Fruit fly (Drosophila melanogaster) whole organism, embryonic: ENCODE results near the gene APC4.

Experiments
- Aef1 ChIP-seq: fragments of 200-800 bp; sonication (Bioruptor generic); IDR thresholded peaks from 3 replicates; pipeline ENCODE4 v1.3.6; 2022; ENCODE audit warnings: missing biosample characterization, missing genetic modification characterization
- Bteb2 ChIP-seq: fragments of 200-800 bp; sonication (Bioruptor generic); optimal IDR thresholded peaks from 2 replicates; lab custom pipeline; 2016; ENCODE audit warnings: missing biosample characterization, missing genetic modification characterization
- CG10366 ChIP-seq: fragments of 200-800 bp; sonication (Bioruptor generic); IDR thresholded peaks from 2 replicates; pipeline ENCODE4 v1.3.6; 2022; ENCODE audit warnings: missing biosample characterization, missing genetic modification characterization
- CG10462 ChIP-seq: fragments of 200-800 bp; sonication (Bioruptor generic); optimal IDR thresholded peaks from 2 replicates; lab custom pipeline; 2016; ENCODE audit warnings: missing biosample characterization, missing genetic modification characterization
- CG10654 ChIP-seq: fragments of 200-800 bp; sonication (Bioruptor generic); optimal IDR thresholded peaks from 2 replicates; lab custom pipeline; 2016; ENCODE audit warnings: missing biosample characterization, missing genetic modification characterization
- CG11247 ChIP-seq: fragments of 200-800 bp; sonication (Bioruptor generic); IDR thresholded peaks from 2 replicates; pipeline ENCODE4 v1.3.6; 2022; ENCODE audit warnings: missing biosample characterization, missing genetic modification characterization
- CG13287 ChIP-seq: fragments of 200-800 bp; sonication (Bioruptor generic); IDR thresholded peaks from 2 replicates; pipeline ENCODE4 v1.3.6; 2022; ENCODE audit warnings: missing biosample characterization, missing genetic modification characterization; ENCODE audit not compliant: partially characterized antibody
- CG13624 ChIP-seq: fragments of 200-800 bp; sonication (Bioruptor generic); optimal IDR thresholded peaks from 2 replicates; lab custom pipeline; 2016; ENCODE audit warnings: missing biosample characterization, missing genetic modification characterization
- CG13894 ChIP-seq: fragments of 200-800 bp; sonication (Bioruptor generic); optimal IDR thresholded peaks from 3 replicates; lab custom pipeline; 2018; ENCODE audit warnings: missing biosample characterization, mild to moderate bottlenecking, missing genetic modification characterization, moderate library complexity
- CG15479 ChIP-seq: fragments of 200-800 bp; sonication (Bioruptor generic); optimal IDR thresholded peaks from 3 replicates; lab custom pipeline; 2019; ENCODE audit warnings: missing biosample characterization, mild to moderate bottlenecking, missing genetic modification characterization, moderate library complexity
- CG16815 ChIP-seq: fragments of 200-800 bp; sonication (Bioruptor generic); optimal IDR thresholded peaks from 3 replicates; lab custom pipeline; 2017; ENCODE audit warnings: missing biosample characterization, mild to moderate bottlenecking, missing genetic modification characterization
- CG3065 ChIP-seq: fragments of 200-800 bp; sonication (Bioruptor generic); optimal IDR thresholded peaks from 2 replicates; lab custom pipeline; 2016; ENCODE audit warnings: missing biosample characterization, missing genetic modification characterization
- CG31441 ChIP-seq: fragments of 200-800 bp; sonication (Bioruptor generic); IDR thresholded peaks from 2 replicates; pipeline ENCODE4 v1.3.6; 2022; ENCODE audit warnings: missing biosample characterization, missing genetic modification characterization
- CG32772 ChIP-seq: fragments of 200-800 bp; sonication (Bioruptor generic); IDR thresholded peaks from 2 replicates; pipeline ENCODE4 v1.3.6; 2022; ENCODE audit warnings: missing biosample characterization, missing genetic modification characterization
- CG4328 ChIP-seq: fragments of 200-800 bp; sonication (Bioruptor generic); optimal IDR thresholded peaks from 3 replicates; lab custom pipeline; 2017; ENCODE audit warnings: missing biosample characterization, missing genetic modification reagents, missing genetic modification characterization
- CG5180 ChIP-seq: fragments of 200-800 bp; sonication (Bioruptor generic); optimal IDR thresholded peaks from 3 replicates; lab custom pipeline; 2017; ENCODE audit warnings: missing biosample characterization, missing genetic modification characterization, mild to moderate bottlenecking, moderate library complexity, missing genetic modification reagents
- CG6813 ChIP-seq: fragments of 200-800 bp; sonication (Bioruptor generic); optimal IDR thresholded peaks from 2 replicates; lab custom pipeline; 2017; ENCODE audit warnings: missing biosample characterization, missing genetic modification characterization, mild to moderate bottlenecking, moderate library complexity, missing genetic modification reagents
- CG7839 ChIP-seq: fragments of 200-800 bp; sonication (Bioruptor generic); optimal IDR thresholded peaks from 3 replicates; lab custom pipeline; 2018; ENCODE audit warnings: missing biosample characterization, mild to moderate bottlenecking, missing genetic modification characterization, moderate library complexity
- CG8281 ChIP-seq: fragments of 200-800 bp; sonication (Bioruptor generic); optimal IDR thresholded peaks from 2 replicates; lab custom pipeline; 2018; ENCODE audit warnings: missing biosample characterization, mild to moderate bottlenecking, missing genetic modification characterization, moderate library complexity
- CkIIα-i1 ChIP-seq: fragments of 200-800 bp; sonication (Bioruptor generic); IDR thresholded peaks from 2 replicates; pipeline ENCODE4 v1.3.6; 2022; ENCODE audit warnings: missing biosample characterization, missing genetic modification characterization
- D19A ChIP-seq: fragments of 200-800 bp; optimal IDR thresholded peaks from 3 replicates; lab custom pipeline; 2019; ENCODE audit warnings: missing biosample characterization, mild to moderate bottlenecking, missing genetic modification characterization, moderate library complexity
- D19B ChIP-seq: fragments of 200-800 bp; sonication (Bioruptor generic); optimal IDR thresholded peaks from 2 replicates; lab custom pipeline; 2017; ENCODE audit warnings: missing biosample characterization, mild to moderate bottlenecking, missing genetic modification characterization
- Dfd ChIP-seq, 2 experiments: fragments of >200 bp; optimal IDR thresholded peaks; 2 replicates each; lab custom pipeline; 2017; ENCODE audit warnings: missing biosample characterization in 2 of 2, missing genetic modification characterization in 2 of 2
- H2.0 ChIP-seq: fragments of 200-800 bp; sonication (Bioruptor generic); IDR thresholded peaks from 2 replicates; pipeline ENCODE4 v1.3.6; 2022; ENCODE audit warnings: missing biosample characterization, missing genetic modification characterization
- HHEX ChIP-seq: fragments of 200-800 bp; sonication (Bioruptor generic); optimal IDR thresholded peaks from 3 replicates; lab custom pipeline; 2017; ENCODE audit warnings: missing biosample characterization, mild to moderate bottlenecking, missing genetic modification characterization, missing genetic modification reagents
- Hmx ChIP-seq: fragments of 200-800 bp; sonication (Bioruptor generic); optimal IDR thresholded peaks from 2 replicates; lab custom pipeline; 2016; ENCODE audit warnings: missing biosample characterization, missing genetic modification characterization
- Hr39 ChIP-seq: fragments of >200 bp; optimal IDR thresholded peaks from 2 replicates; lab custom pipeline; 2017
- Mrtf ChIP-seq: fragments of 200-800 bp; sonication (Bioruptor generic); IDR thresholded peaks from 3 replicates; pipeline ENCODE4 v1.3.6; 2022; ENCODE audit warnings: missing biosample characterization, missing genetic modification characterization
- Oli ChIP-seq: fragments of 200-800 bp; sonication (Bioruptor generic); optimal IDR thresholded peaks from 2 replicates; lab custom pipeline; 2018; ENCODE audit warnings: missing biosample characterization, mild to moderate bottlenecking, missing genetic modification characterization, moderate library complexity
- Opbp ChIP-seq: fragments of 200-800 bp; sonication (Bioruptor generic); IDR thresholded peaks from 3 replicates; pipeline ENCODE4 v1.3.6; 2022; ENCODE audit warnings: missing biosample characterization, missing genetic modification characterization; ENCODE audit not compliant: partially characterized antibody
- Optix ChIP-seq: fragments of 200-800 bp; sonication (Bioruptor generic); IDR thresholded peaks from 3 replicates; pipeline ENCODE4 v1.3.6; 2022; ENCODE audit warnings: missing biosample characterization, missing genetic modification characterization
- Sin3A ChIP-seq: fragments of >200 bp; optimal IDR thresholded peaks from 2 replicates; lab custom pipeline; 2018
- Sox102F ChIP-seq: fragments of 200-800 bp; sonication (Bioruptor generic); optimal IDR thresholded peaks from 2 replicates; lab custom pipeline; 2018; ENCODE audit warnings: missing biosample characterization, mild to moderate bottlenecking, missing genetic modification characterization, moderate library complexity
- Xbp1 ChIP-seq: fragments of 200-800 bp; sonication (Bioruptor generic); optimal IDR thresholded peaks from 3 replicates; lab custom pipeline; 2016; ENCODE audit warnings: missing biosample characterization, mild to moderate bottlenecking, missing genetic modification characterization
- YL-1 ChIP-seq: fragments of 200-800 bp; sonication (Bioruptor generic); optimal IDR thresholded peaks from 3 replicates; lab custom pipeline; 2017; ENCODE audit warnings: missing biosample characterization, mild to moderate bottlenecking, missing genetic modification characterization
- bbx ChIP-seq: fragments of 200-800 bp; sonication (Bioruptor generic); IDR thresholded peaks from 2 replicates; pipeline ENCODE4 v1.3.6; 2022; ENCODE audit warnings: missing biosample characterization, missing genetic modification characterization; ENCODE audit not compliant: partially characterized antibody
- chn ChIP-seq: fragments of 200-800 bp; sonication (Bioruptor generic); optimal IDR thresholded peaks from 2 replicates; lab custom pipeline; 2016; ENCODE audit warnings: missing biosample characterization, missing genetic modification characterization
- crc ChIP-seq: fragments of 200-800 bp; sonication (Bioruptor generic); optimal IDR thresholded peaks from 2 replicates; lab custom pipeline; 2016; ENCODE audit warnings: missing biosample characterization, missing genetic modification characterization
- dan ChIP-seq: fragments of 200-800 bp; sonication (Bioruptor generic); IDR thresholded peaks from 2 replicates; pipeline ENCODE4 v1.3.6; 2022; ENCODE audit warnings: missing biosample characterization, missing genetic modification characterization
- dm ChIP-seq: fragments of 200-800 bp; sonication (Bioruptor generic); optimal IDR thresholded peaks from 3 replicates; lab custom pipeline; 2016; ENCODE audit warnings: missing biosample characterization, missing genetic modification characterization
- dysf ChIP-seq: fragments of 200-800 bp; sonication (Bioruptor generic); IDR thresholded peaks from 3 replicates; pipeline ENCODE4 v1.3.6; 2022; ENCODE audit warnings: missing biosample characterization, missing genetic modification characterization
- fu2 ChIP-seq: fragments of 200-800 bp; sonication (Bioruptor generic); optimal IDR thresholded peaks from 2 replicates; lab custom pipeline; 2016; ENCODE audit warnings: missing biosample characterization, missing genetic modification characterization
- gsb-n ChIP-seq: fragments of 200-800 bp; sonication (Bioruptor generic); optimal IDR thresholded peaks from 3 replicates; lab custom pipeline; 2018; ENCODE audit warnings: missing biosample characterization, mild to moderate bottlenecking, missing genetic modification characterization
- h ChIP-seq: fragments of >200 bp; optimal IDR thresholded peaks from 2 replicates; lab custom pipeline; 2017
- hkb ChIP-seq, 2 experiments: fragments of 200-800 bp in 1 of 2; fragments of >200 bp in 1 of 2; sonication (Bioruptor generic) in 1 of 2; IDR thresholded peaks in 1 of 2; optimal IDR thresholded peaks in 1 of 2; 2 replicates each; pipeline versions ENCODE4 v1.3.6 to Lab custom; 2017 to 2022; ENCODE audit warnings: missing biosample characterization in 1 of 2, missing genetic modification characterization in 1 of 2
- ind ChIP-seq: fragments of 200-800 bp; sonication (Bioruptor generic); optimal IDR thresholded peaks from 3 replicates; lab custom pipeline; 2016; ENCODE audit warnings: missing biosample characterization, missing genetic modification characterization
- kay ChIP-seq: fragments of 200-800 bp; sonication (Bioruptor generic); optimal IDR thresholded peaks from 2 replicates; lab custom pipeline; 2016; ENCODE audit warnings: missing biosample characterization, missing genetic modification characterization
- lbe ChIP-seq: fragments of 200-800 bp; sonication (Bioruptor generic); optimal IDR thresholded peaks from 2 replicates; lab custom pipeline; 2016; ENCODE audit warnings: missing biosample characterization, mild to moderate bottlenecking, missing genetic modification characterization
- pum ChIP-seq: fragments of 200-800 bp; sonication (Bioruptor generic); optimal IDR thresholded peaks from 2 replicates; lab custom pipeline; 2016; ENCODE audit warnings: missing biosample characterization, missing genetic modification characterization
- run ChIP-seq: fragments of 200-800 bp; sonication (Bioruptor generic); optimal IDR thresholded peaks from 3 replicates; lab custom pipeline; 2018; ENCODE audit warnings: missing biosample characterization, mild to moderate bottlenecking, missing genetic modification characterization
- so ChIP-seq: fragments of 200-800 bp; sonication (Bioruptor generic); IDR thresholded peaks from 3 replicates; pipeline ENCODE4 v1.3.6; 2022; ENCODE audit warnings: missing biosample characterization, missing genetic modification characterization
- tna ChIP-seq: fragments of 200-800 bp; sonication (Bioruptor generic); IDR thresholded peaks from 2 replicates; pipeline ENCODE4 v1.3.6; 2022; ENCODE audit warnings: missing biosample characterization, missing genetic modification characterization; ENCODE audit not compliant: partially characterized antibody
- z ChIP-seq: fragments of 200-800 bp; sonication (Bioruptor generic); IDR thresholded peaks from 3 replicates; pipeline ENCODE4 v1.3.6; 2022; ENCODE audit warnings: missing biosample characterization, missing genetic modification characterization

APC4 gene

DNA sequence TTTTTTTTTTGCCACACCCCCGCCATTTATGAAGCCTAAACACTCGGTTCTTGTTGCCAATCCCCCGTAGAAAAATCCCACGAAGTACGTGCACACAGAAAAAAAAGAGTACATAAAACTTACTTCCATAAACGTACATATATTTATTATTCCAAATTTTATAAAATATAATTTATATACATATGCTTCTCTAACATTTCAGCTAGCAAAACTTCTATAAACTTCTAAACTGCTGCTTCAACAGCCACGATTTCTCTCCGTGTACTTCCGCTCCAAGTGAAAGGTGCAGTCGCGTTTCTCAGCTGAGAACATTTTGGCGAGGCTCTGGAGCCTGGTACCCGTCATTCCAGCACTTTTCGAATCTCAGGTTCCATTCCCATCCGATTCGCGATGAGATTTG lies 20.1 kb upstream of the APC4 start (continued):
- TF ChIP-seq CG11247 (GFP tag; lab: Robert Waterston, UW), result no peak
- no peak for TF ChIP-seq CG32772 (GFP tag; lab: Robert Waterston, UW)
- TF ChIP-seq Aef1 (GFP tag; lab: Robert Waterston, UW), result no peak
- TF ChIP-seq lbe (GFP tag; lab: Kevin White, UChicago), result peak; percentile 58
- TF ChIP-seq Optix (GFP tag; lab: Robert Waterston, UW), result 0 out of 3 replicates have a peak, but pooled peaks have one; percentile 24
- TF ChIP-seq CG15479 (GFP tag; lab: Kevin White, UChicago), result no peak
- TF ChIP-seq hkb (optimal IDR thresholded peaks at IDR 0.05; lab: Kevin White, UChicago), result no peak
- TF ChIP-seq hkb (GFP tag; IDR thresholded peaks at IDR 0.05; lab: Robert Waterston, UW), result peak; percentile 36
- TF ChIP-seq CG6813 (GFP tag; lab: Kevin White, UChicago), result no peak
- TF ChIP-seq CG13894 (tag; lab: Kevin White, UChicago), result no peak
- TF ChIP-seq h (lab: Kevin White, UChicago), result no peak
- no peak for TF ChIP-seq D19B (GFP tag; lab: Kevin White, UChicago)
- no peak for TF ChIP-seq Dfd (GFP tag; optimal IDR thresholded peaks at IDR 0.05; lab: Kevin White, UChicago)
- no peak for TF ChIP-seq dm
- TF ChIP-seq CG13287 (GFP tag; lab: Robert Waterston, UW), result no peak
- no peak for TF ChIP-seq HHEX (GFP tag; lab: Kevin White, UChicago)
- peak; percentile 17 for TF ChIP-seq Xbp1 (GFP tag; lab: Kevin White, UChicago)
- no peak for TF ChIP-seq ind (GFP tag; lab: Kevin White, UChicago)
- TF ChIP-seq CG7839, result peak; percentile 54
- TF ChIP-seq CG8281 (tag; lab: Kevin White, UChicago), result no peak
- TF ChIP-seq CG10654 (GFP tag; lab: Kevin White, UChicago), result no peak
- TF ChIP-seq CG13624 (GFP tag; lab: Kevin White, UChicago), result no peak
- no peak for TF ChIP-seq CkIIα-i1 (GFP tag; lab: Robert Waterston, UW)
- no peak for TF ChIP-seq Hmx (GFP tag; lab: Kevin White, UChicago)
- no peak for TF ChIP-seq Mrtf (GFP tag; lab: Robert Waterston, UW)
- no peak for TF ChIP-seq dan (GFP tag; lab: Robert Waterston, UW)
- no peak for TF ChIP-seq pum (GFP tag; lab: Kevin White, UChicago)
- no peak for TF ChIP-seq CG4328
- TF ChIP-seq CG16815, result no peak
- TF ChIP-seq Oli (tag; lab: Kevin White, UChicago), result no peak
- TF ChIP-seq Hr39 (lab: Kevin White, UChicago), result no peak
- no peak for TF ChIP-seq z (GFP tag; lab: Robert Waterston, UW)
- TF ChIP-seq H2.0 (GFP tag; lab: Robert Waterston, UW), result no peak
- no peak for TF ChIP-seq chn (GFP tag; lab: Kevin White, UChicago)
- TF ChIP-seq Bteb2 (GFP tag; lab: Kevin White, UChicago), result no peak
- TF ChIP-seq CG10366 (GFP tag; lab: Robert Waterston, UW), result peak; percentile 37; the same call in 1 of the 2 replicates
- no peak for TF ChIP-seq Opbp (GFP tag; lab: Robert Waterston, UW)
- no peak for TF ChIP-seq gsb-n
- TF ChIP-seq kay (GFP tag; lab: Kevin White, UChicago), result no peak
- TF ChIP-seq bbx (GFP tag; lab: Robert Waterston, UW), result no peak
- TF ChIP-seq CG31441, result 0 out of 2 replicates have a peak, but pooled peaks have one; percentile 27
- TF ChIP-seq CG10462 (GFP tag; lab: Kevin White, UChicago), result no peak
- no peak for TF ChIP-seq tna (GFP tag; lab: Robert Waterston, UW)
- no peak for TF ChIP-seq CG3065
- TF ChIP-seq dysf (GFP tag; lab: Robert Waterston, UW), result peak; percentile 60; the same call in 1 of the 3 replicates
- no peak for TF ChIP-seq so
- no peak for TF ChIP-seq Sin3A (lab: Kevin White, UChicago)
- no peak for TF ChIP-seq run (tag; lab: Kevin White, UChicago)
- TF ChIP-seq YL-1 (GFP tag; lab: Kevin White, UChicago), result no peak
- no peak for TF ChIP-seq CG5180
- peak; percentile 52 for TF ChIP-seq Sox102F (GFP tag; lab: Kevin White, UChicago)
- no peak for TF ChIP-seq D19A (tag; lab: Kevin White, UChicago)
- no peak for TF ChIP-seq fu2 (GFP tag; lab: Kevin White, UChicago)
- TF ChIP-seq crc (GFP tag; lab: Kevin White, UChicago), result no peak
